Fruit fly (Drosophila melanogaster): ENCODE data around the gene Mdr65.
A peak's percentile ranks its signal among the peaks of the same experiment; 100 is the strongest.

Gene Mdr65

DNA sequence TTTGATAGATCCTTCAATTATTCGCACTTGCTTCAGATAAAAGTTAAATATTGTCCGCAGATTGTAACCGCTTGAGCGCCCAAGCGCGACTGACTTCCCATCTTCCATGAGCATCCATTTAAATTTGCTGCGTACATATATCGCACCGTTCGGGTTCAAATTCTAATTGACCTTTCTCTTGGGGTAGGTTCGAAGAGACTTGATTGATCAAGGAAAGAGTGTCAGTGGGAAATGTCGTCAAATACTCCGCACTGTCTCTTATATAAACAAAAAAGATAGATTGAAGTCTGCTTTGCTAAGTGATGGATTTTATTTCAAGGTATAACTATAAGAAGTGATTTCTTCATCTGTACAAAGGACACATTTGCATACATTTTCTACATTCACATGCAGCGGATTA lies at the start of gene Mdr65:
Gene Mdr65 (minus strand): TSS at position 101 of the 400 bp plus-strand sequence.
- TF ChIP-seq toe (GFP tag; optimal IDR thresholded peaks at IDR 0.05) (no peak), Mnt (GFP tag; optimal IDR thresholded peaks at IDR 0.05) (no peak), CG1620 (GFP tag; optimal IDR thresholded peaks at IDR 0.05) (no peak), CG11617 (GFP tag; optimal IDR thresholded peaks at IDR 0.05) (no peak), pad (GFP tag; optimal IDR thresholded peaks at IDR 0.05) (no peak), CG12768 (GFP tag; optimal IDR thresholded peaks at IDR 0.05) (no peak)

dm6 chr3L:6285412-6285811 lies 39.9 kb upstream of the Mdr65 start:
- TF ChIP-seq CG11617 (GFP tag; optimal IDR thresholded peaks at IDR 0.05) (no peak), CG14711 (tag; optimal IDR thresholded peaks at IDR 0.05) (no peak), cic (GFP tag; optimal IDR thresholded peaks at IDR 0.05) (no peak), Crg-1 (GFP tag; optimal IDR thresholded peaks at IDR 0.05) (no peak), Clk (GFP tag; optimal IDR thresholded peaks at IDR 0.05) (no peak), tj (GFP tag; optimal IDR thresholded peaks at IDR 0.05) (no peak), CG7045 (GFP tag; optimal IDR thresholded peaks at IDR 0.05) (no peak), CG5204 (GFP tag; optimal IDR thresholded peaks at IDR 0.05) (no peak), CG12768 (GFP tag; optimal IDR thresholded peaks at IDR 0.05) (no peak), CG33017 (tag; optimal IDR thresholded peaks at IDR 0.05) (no peak), kay (GFP tag; ENCODE audit: borderline replicate concordance) (no peak), ovo (GFP tag; optimal IDR thresholded peaks at IDR 0.05) (no peak), bab1 (GFP tag; optimal IDR thresholded peaks at IDR 0.05) (no peak), toe (GFP tag; optimal IDR thresholded peaks at IDR 0.05) (no peak), Hr96 (GFP tag; optimal IDR thresholded peaks at IDR 0.05) (no peak)

DNA sequence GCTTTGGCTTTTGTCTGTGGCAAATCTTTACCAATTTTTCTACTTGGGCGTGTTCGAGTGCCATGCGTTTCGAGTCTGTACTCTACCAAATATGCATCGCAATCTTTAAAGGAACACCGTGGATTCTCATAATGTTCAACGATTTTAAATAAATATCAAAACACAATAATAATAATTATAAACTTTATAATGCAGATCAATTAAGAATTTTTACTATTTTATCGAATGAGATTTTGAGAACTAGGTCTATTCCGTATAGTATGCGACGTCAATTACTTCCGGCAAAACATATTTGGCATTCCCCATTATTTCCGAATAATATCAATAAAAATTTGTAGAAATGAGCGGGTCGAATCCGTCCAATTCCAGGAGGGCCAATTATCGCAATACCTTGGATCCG lies 29.9 kb upstream of the Mdr65 start, which contains the start of gene CG43168:
Gene CG43168 (plus strand): TSS at position 301 of the 400 bp plus-strand sequence.
- TF ChIP-seq cic (GFP tag; optimal IDR thresholded peaks at IDR 0.05): no peak

DNA sequence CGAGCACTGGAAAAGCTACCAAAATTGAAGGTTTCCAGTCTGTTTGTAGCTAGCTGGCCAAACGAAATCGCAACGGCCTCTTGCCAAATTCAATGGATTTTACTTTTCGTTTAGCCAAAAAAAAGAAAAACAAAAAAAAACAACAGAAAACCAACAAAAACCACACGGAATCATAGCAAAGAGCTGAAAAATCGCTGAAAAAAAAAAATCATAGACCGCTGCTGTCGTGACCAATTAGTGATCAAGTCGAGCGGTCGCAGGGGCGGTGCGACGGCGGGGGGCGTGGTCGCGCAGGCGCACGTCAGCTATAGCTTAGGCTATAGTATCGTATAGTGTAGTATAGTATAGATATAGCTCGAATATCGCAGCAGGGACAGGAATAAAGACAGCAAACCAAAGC lies 29.4 kb upstream of the Mdr65 start:
- TF ChIP-seq CG7045 (GFP tag; optimal IDR thresholded peaks at IDR 0.05) (no peak), ovo (GFP tag; optimal IDR thresholded peaks at IDR 0.05) (no peak), CG1620 (GFP tag; optimal IDR thresholded peaks at IDR 0.05) (no peak), Clk (GFP tag; optimal IDR thresholded peaks at IDR 0.05) (no peak), Mnt (GFP tag; optimal IDR thresholded peaks at IDR 0.05) (no peak), bab1 (GFP tag; optimal IDR thresholded peaks at IDR 0.05) (no peak), cic (GFP tag; optimal IDR thresholded peaks at IDR 0.05) (no peak), Crg-1 (GFP tag; optimal IDR thresholded peaks at IDR 0.05) (no peak), CG12768 (GFP tag; optimal IDR thresholded peaks at IDR 0.05) (no peak), kay (GFP tag; ENCODE audit: borderline replicate concordance) (no peak), CG7101 (tag; optimal IDR thresholded peaks at IDR 0.05) (no peak), cnc (optimal IDR thresholded peaks at IDR 0.05) (no peak), pad (GFP tag; optimal IDR thresholded peaks at IDR 0.05) (no peak)

- TF ChIP-seq kay (GFP tag; ENCODE audit: borderline replicate concordance): peak; percentile 49
- no peak for TF ChIP-seq tj (GFP tag; optimal IDR thresholded peaks at IDR 0.05)
- TF ChIP-seq CG7045 (GFP tag; optimal IDR thresholded peaks at IDR 0.05): no peak
Measured at dm6 chr3L:6270283-6270682, 24.7 kb upstream of the Mdr65 start.

DNA sequence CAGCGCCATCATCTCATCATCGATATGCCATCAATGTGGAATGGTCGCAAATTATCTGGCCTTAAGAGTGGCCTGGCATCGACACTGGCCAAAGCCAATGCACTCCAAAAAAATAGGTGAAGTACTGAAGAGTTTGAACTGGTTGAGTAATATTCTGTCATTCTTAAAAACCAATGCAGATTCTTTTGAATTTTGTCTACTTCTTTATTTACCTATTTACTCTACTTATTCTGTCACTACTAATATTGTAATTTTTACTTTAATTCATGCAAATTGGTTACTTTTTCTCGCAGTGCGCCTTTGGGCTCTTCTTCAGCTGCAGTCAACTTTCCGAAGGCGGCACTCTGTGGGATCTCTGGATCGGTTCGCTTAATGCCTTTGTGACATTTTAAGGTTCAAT lies 23.5 kb upstream of the Mdr65 start:
- TF ChIP-seq cic (GFP tag; optimal IDR thresholded peaks at IDR 0.05) (no peak), toe (GFP tag; optimal IDR thresholded peaks at IDR 0.05) (no peak), CG7101 (tag; optimal IDR thresholded peaks at IDR 0.05) (no peak), CG12768 (GFP tag; optimal IDR thresholded peaks at IDR 0.05) (no peak), Crg-1 (GFP tag; optimal IDR thresholded peaks at IDR 0.05) (no peak), CG1620 (GFP tag; optimal IDR thresholded peaks at IDR 0.05) (no peak), CG14711 (tag; optimal IDR thresholded peaks at IDR 0.05) (no peak), bab1 (GFP tag; optimal IDR thresholded peaks at IDR 0.05) (no peak), ovo (GFP tag; optimal IDR thresholded peaks at IDR 0.05) (no peak), CG33017 (tag; optimal IDR thresholded peaks at IDR 0.05) (no peak), CG5204 (GFP tag; optimal IDR thresholded peaks at IDR 0.05) (no peak), Clk (GFP tag; optimal IDR thresholded peaks at IDR 0.05) (no peak), CG11617 (GFP tag; optimal IDR thresholded peaks at IDR 0.05) (no peak)

dm6 chr3L:6268076-6268475 lies 22.5 kb upstream of the Mdr65 start:
- no peak for TF ChIP-seq cic (GFP tag; optimal IDR thresholded peaks at IDR 0.05)

- TF ChIP-seq tj (GFP tag; optimal IDR thresholded peaks at IDR 0.05): no peak
- no peak for TF ChIP-seq cic (GFP tag; optimal IDR thresholded peaks at IDR 0.05)
- no peak for TF ChIP-seq Hr96 (GFP tag; optimal IDR thresholded peaks at IDR 0.05)
- TF ChIP-seq CG5204 (GFP tag; optimal IDR thresholded peaks at IDR 0.05): no peak
- no peak for TF ChIP-seq kay (GFP tag; ENCODE audit: borderline replicate concordance)
- TF ChIP-seq bab1 (GFP tag; optimal IDR thresholded peaks at IDR 0.05): no peak
- TF ChIP-seq Mnt (GFP tag; optimal IDR thresholded peaks at IDR 0.05): no peak
- TF ChIP-seq CG7101 (tag; optimal IDR thresholded peaks at IDR 0.05): no peak
- TF ChIP-seq pad (GFP tag; optimal IDR thresholded peaks at IDR 0.05): no peak
- no peak for TF ChIP-seq cnc (optimal IDR thresholded peaks at IDR 0.05)
- TF ChIP-seq Crg-1 (GFP tag; optimal IDR thresholded peaks at IDR 0.05): no peak
- TF ChIP-seq Clk (GFP tag; optimal IDR thresholded peaks at IDR 0.05): no peak
Measured at dm6 chr3L:6267509-6267908, 22.0 kb upstream of the Mdr65 start.
